Fruit fly (Drosophila melanogaster) whole organism, prepupa: ENCODE results near the gene CG15894.

Experiments used
- Blimp-1 ChIP-seq: fragments of 200-800 bp; sonication (Bioruptor generic); optimal IDR thresholded peaks from 3 replicates; lab custom pipeline; 2017; ENCODE audit warnings: missing biosample characterization, missing genetic modification characterization, mild to moderate bottlenecking, moderate library complexity, missing genetic modification reagents
- CG10631 ChIP-seq: fragments of 200-800 bp; sonication (Bioruptor generic); optimal IDR thresholded peaks from 2 replicates; lab custom pipeline; 2016; ENCODE audit warnings: missing biosample characterization, missing genetic modification characterization
- CG11294 ChIP-seq: fragments of 200-800 bp; sonication (Bioruptor generic); IDR thresholded peaks from 2 replicates; pipeline ENCODE4 v1.3.6; 2022; ENCODE audit warnings: missing biosample characterization, missing genetic modification characterization
- CG11762 ChIP-seq: fragments of 200-800 bp; sonication (Bioruptor generic); optimal IDR thresholded peaks from 3 replicates; lab custom pipeline; 2016; ENCODE audit warnings: missing biosample characterization, missing genetic modification characterization; ENCODE audit not compliant: insufficient read depth
- CG15336 ChIP-seq: fragments of 200-800 bp; sonication (Bioruptor generic); IDR thresholded peaks from 2 replicates; pipeline ENCODE4 v1.3.6; 2022; ENCODE audit warnings: missing biosample characterization, missing genetic modification characterization
- CG1621 ChIP-seq: fragments of 200-800 bp; sonication (Bioruptor generic); optimal IDR thresholded peaks from 3 replicates; lab custom pipeline; 2018; ENCODE audit warnings: missing biosample characterization, mild to moderate bottlenecking, missing genetic modification characterization
- CG16779 ChIP-seq: fragments of 200-800 bp; sonication (Bioruptor generic); optimal IDR thresholded peaks from 3 replicates; lab custom pipeline; 2017; ENCODE audit warnings: missing biosample characterization, mild to moderate bottlenecking, missing genetic modification characterization
- CG3032 ChIP-seq: fragments of 200-800 bp; optimal IDR thresholded peaks from 2 replicates; lab custom pipeline; 2019; ENCODE audit warnings: missing biosample characterization, mild to moderate bottlenecking, missing genetic modification characterization, moderate library complexity
- CG31627 ChIP-seq: fragments of 200-800 bp; sonication (Bioruptor generic); optimal IDR thresholded peaks from 3 replicates; lab custom pipeline; 2016; ENCODE audit warnings: missing biosample characterization, missing genetic modification characterization
- CG32006 ChIP-seq: fragments of 200-800 bp; sonication (Bioruptor generic); optimal IDR thresholded peaks from 3 replicates; lab custom pipeline; 2017; ENCODE audit warnings: missing biosample characterization, mild to moderate bottlenecking, missing genetic modification characterization
- CG34406 ChIP-seq: fragments of 200-800 bp; sonication (Bioruptor generic); optimal IDR thresholded peaks from 3 replicates; lab custom pipeline; 2016; ENCODE audit warnings: missing biosample characterization, missing genetic modification characterization
- CG3919 ChIP-seq: fragments of 200-800 bp; sonication (Bioruptor generic); optimal IDR thresholded peaks from 3 replicates; lab custom pipeline; 2016; ENCODE audit warnings: missing biosample characterization, missing genetic modification characterization
- CG4318 ChIP-seq: fragments of 200-800 bp; sonication (Bioruptor generic); optimal IDR thresholded peaks from 3 replicates; lab custom pipeline; 2017; ENCODE audit warnings: missing biosample characterization, mild to moderate bottlenecking, missing genetic modification characterization
- CG6276 ChIP-seq: fragments of 200-800 bp; sonication (Bioruptor generic); optimal IDR thresholded peaks from 2 replicates; lab custom pipeline; 2017; ENCODE audit warnings: missing biosample characterization, mild to moderate bottlenecking, missing genetic modification characterization
- CG6808 ChIP-seq: fragments of 200-800 bp; sonication (Bioruptor generic); optimal IDR thresholded peaks from 3 replicates; lab custom pipeline; 2017; ENCODE audit warnings: missing biosample characterization, missing genetic modification characterization, mild to moderate bottlenecking, moderate library complexity, missing genetic modification reagents
- CG8119 ChIP-seq: fragments of 200-800 bp; sonication (Bioruptor generic); IDR thresholded peaks from 3 replicates; pipeline ENCODE4 v1.3.6; 2022; ENCODE audit warnings: missing biosample characterization, missing genetic modification characterization
- CG9139 ChIP-seq: fragments of 200-800 bp; sonication (Bioruptor generic); optimal IDR thresholded peaks from 3 replicates; lab custom pipeline; 2017; ENCODE audit warnings: missing biosample characterization, mild to moderate bottlenecking, missing genetic modification characterization
- Eip75B ChIP-seq: fragments of 200-800 bp; sonication (Bioruptor generic); optimal IDR thresholded peaks from 3 replicates; lab custom pipeline; 2016; ENCODE audit warnings: missing biosample characterization, missing genetic modification characterization
- Eip78C ChIP-seq: fragments of 200-800 bp; sonication (Bioruptor generic); peaks from one replicate; lab custom pipeline; 2016; ENCODE audit warnings: missing biosample characterization, missing genetic modification characterization
- Ets21C ChIP-seq: fragments of 200-800 bp; sonication (Bioruptor generic); optimal IDR thresholded peaks from 3 replicates; lab custom pipeline; 2016; ENCODE audit warnings: missing biosample characterization, missing genetic modification characterization
- Gug ChIP-seq: fragments of 200-800 bp; sonication (Bioruptor generic); IDR thresholded peaks from 2 replicates; pipeline ENCODE4 v1.3.6; 2022; ENCODE audit warnings: missing biosample characterization, missing genetic modification characterization
- Hr39 ChIP-seq: fragments of 200-800 bp; sonication (Bioruptor generic); optimal IDR thresholded peaks from 2 replicates; lab custom pipeline; 2016; ENCODE audit warnings: missing biosample characterization, missing genetic modification characterization
- Hr4 ChIP-seq: fragments of 200-800 bp; sonication (Bioruptor generic); optimal IDR thresholded peaks from 3 replicates; lab custom pipeline; 2016; ENCODE audit warnings: missing biosample characterization, missing genetic modification characterization
- Met ChIP-seq: fragments of 200-800 bp; sonication (Bioruptor generic); optimal IDR thresholded peaks from 3 replicates; lab custom pipeline; 2016; ENCODE audit warnings: missing biosample characterization, missing genetic modification characterization
- Sox102F ChIP-seq: fragments of 200-800 bp; sonication (Bioruptor generic); optimal IDR thresholded peaks from 2 replicates; lab custom pipeline; 2016; ENCODE audit warnings: missing biosample characterization, mild to moderate bottlenecking, missing genetic modification characterization
- Sox14 ChIP-seq: fragments of 200-800 bp; sonication (Bioruptor generic); optimal IDR thresholded peaks from 3 replicates; lab custom pipeline; 2016; ENCODE audit warnings: missing biosample characterization, missing genetic modification characterization
- Sox15 ChIP-seq: fragments of 200-800 bp; sonication (Bioruptor generic); optimal IDR thresholded peaks from 3 replicates; lab custom pipeline; 2016; ENCODE audit warnings: missing biosample characterization, missing genetic modification characterization
- achi ChIP-seq: fragments of 200-800 bp; sonication (Bioruptor generic); optimal IDR thresholded peaks from 3 replicates; lab custom pipeline; 2016; ENCODE audit warnings: missing biosample characterization, missing genetic modification characterization
- acj6 ChIP-seq: fragments of 200-800 bp; sonication (Bioruptor generic); optimal IDR thresholded peaks from 3 replicates; lab custom pipeline; 2016; ENCODE audit warnings: missing biosample characterization, missing genetic modification characterization
- cyc ChIP-seq: fragments of 200-800 bp; sonication (Bioruptor generic); optimal IDR thresholded peaks from 3 replicates; lab custom pipeline; 2016; ENCODE audit warnings: missing biosample characterization, missing genetic modification characterization
- esn ChIP-seq: fragments of 200-800 bp; sonication (Bioruptor generic); optimal IDR thresholded peaks from 2 replicates; lab custom pipeline; 2016; ENCODE audit warnings: missing biosample characterization, mild to moderate bottlenecking, missing genetic modification characterization, moderate library complexity
- fd85E ChIP-seq: fragments of 200-800 bp; sonication (Bioruptor generic); optimal IDR thresholded peaks from 3 replicates; lab custom pipeline; 2016; ENCODE audit warnings: missing biosample characterization, missing genetic modification characterization
- fkh ChIP-seq: fragments of 200-800 bp; sonication (Bioruptor generic); optimal IDR thresholded peaks from 3 replicates; lab custom pipeline; 2017; ENCODE audit warnings: missing biosample characterization, mild to moderate bottlenecking, missing genetic modification characterization, moderate library complexity
- lz ChIP-seq: fragments of 200-800 bp; sonication (Bioruptor generic); optimal IDR thresholded peaks from 3 replicates; lab custom pipeline; 2016; ENCODE audit warnings: missing biosample characterization, missing genetic modification characterization
- pdm3 ChIP-seq: fragments of 200-800 bp; sonication (Bioruptor generic); optimal IDR thresholded peaks from 3 replicates; lab custom pipeline; 2016; ENCODE audit warnings: missing biosample characterization, missing genetic modification characterization
- salr ChIP-seq, 2 experiments: fragments of 200-800 bp; sonication (Bioruptor generic); optimal IDR thresholded peaks; 3 replicates each; lab custom pipeline; 2016 to 2018; ENCODE audit warnings: missing biosample characterization in 2 of 2, missing genetic modification characterization in 2 of 2, mild to moderate bottlenecking in 1 of 2
- ss ChIP-seq, 2 experiments: fragments of 200-800 bp; sonication (Bioruptor generic); optimal IDR thresholded peaks; 2 replicates in 1 of 2; 3 replicates in 1 of 2; lab custom pipeline; 2017 to 2018; ENCODE audit warnings: mild to moderate bottlenecking in 2 of 2, missing biosample characterization in 2 of 2, missing genetic modification characterization in 2 of 2, moderate library complexity in 1 of 2
- svp ChIP-seq: fragments of 200-800 bp; sonication (Bioruptor generic); peaks from one replicate; lab custom pipeline; 2016; ENCODE audit warnings: missing biosample characterization, missing genetic modification characterization
- vri ChIP-seq: fragments of 200-800 bp; sonication (Bioruptor generic); optimal IDR thresholded peaks from 3 replicates; lab custom pipeline; 2016; ENCODE audit warnings: missing biosample characterization, mild to moderate bottlenecking, missing genetic modification characterization

CG15894 gene

dm6 chrX:6343786-6344537 lies 35.0 kb downstream of the CG15894 start (continued):
- TF ChIP-seq Sox14 (GFP tag; lab: Kevin White, UChicago) (peak; percentile 91), CG11294 (peak; percentile 91), Eip78C (GFP tag; lab: Kevin White, UChicago) (peak; percentile 97), Hr4 (GFP tag; lab: Kevin White, UChicago) (peak; percentile 84), CG11762 (GFP tag; lab: Kevin White, UChicago) (peak; percentile 75), CG32006 (GFP tag; lab: Kevin White, UChicago) (peak; percentile 77), CG10631 (GFP tag; lab: Kevin White, UChicago) (peak; percentile 84), lz (peak; percentile 89), Eip75B (GFP tag; lab: Kevin White, UChicago) (peak; percentile 84), Gug (GFP tag; lab: Robert Waterston, UW) (peak; percentile 92), salr (GFP tag; optimal IDR thresholded peaks at IDR 0.05; lab: Kevin White, UChicago) (peak; percentile 39 to 44), CG16779 (tag; lab: Kevin White, UChicago) (peak; percentile 23), CG6808 (GFP tag; lab: Kevin White, UChicago) (peak; percentile 33), CG8119 (GFP tag; lab: Robert Waterston, UW) (peak; percentile 94), CG3919 (peak; percentile 87)

DNA sequence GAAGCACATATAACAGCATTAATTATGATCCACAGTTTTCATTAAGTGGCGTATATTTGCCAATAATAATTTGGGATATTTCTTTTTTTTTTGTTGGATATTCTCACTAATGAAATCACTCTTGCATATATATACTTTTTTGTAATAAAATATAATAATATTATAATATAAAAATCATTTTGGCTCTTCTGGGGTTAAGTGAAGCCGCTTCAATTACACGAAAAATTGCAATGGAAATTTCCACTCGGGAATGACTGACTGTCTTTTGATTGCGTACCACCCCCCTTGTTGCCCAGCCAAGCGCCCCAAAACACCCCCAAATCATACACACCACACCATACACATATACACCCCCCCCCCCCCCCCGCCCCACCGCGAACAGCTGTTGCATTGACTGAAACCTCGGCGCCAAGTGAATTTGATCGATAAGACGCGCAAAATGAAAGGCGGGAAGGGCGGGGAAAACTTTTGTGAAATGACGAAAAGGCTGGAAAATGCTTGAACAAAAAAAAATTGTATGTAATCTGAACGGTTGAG lies 35.6 kb downstream of the CG15894 start:
- TF ChIP-seq Sox102F (GFP tag; lab: Kevin White, UChicago) = no peak
- TF ChIP-seq CG15336 = peak; percentile 22; the same call in 1 of the 2 replicates
- peak; percentile 3 for TF ChIP-seq CG34406 (GFP tag; lab: Kevin White, UChicago)

- no peak for TF ChIP-seq CG11294
- no peak for TF ChIP-seq CG11762 (GFP tag; lab: Kevin White, UChicago)
- TF ChIP-seq Eip75B (GFP tag; lab: Kevin White, UChicago) = no peak
- no peak for TF ChIP-seq CG4318 (GFP tag; lab: Kevin White, UChicago)
- TF ChIP-seq CG3919 = no peak
- no peak for TF ChIP-seq Sox102F (GFP tag; lab: Kevin White, UChicago)
- TF ChIP-seq Blimp-1 (GFP tag; lab: Kevin White, UChicago) = no peak
These were observed 37.1 kb downstream of the CG15894 start for dm6 chrX:6346153-6346552.

- no peak for TF ChIP-seq fd85E (GFP tag; lab: Kevin White, UChicago)
- TF ChIP-seq Met (GFP tag; lab: Kevin White, UChicago) = peak; percentile 14
- TF ChIP-seq CG8119 (GFP tag; lab: Robert Waterston, UW) = no peak
- no peak for TF ChIP-seq Ets21C (GFP tag; lab: Kevin White, UChicago)
- no peak for TF ChIP-seq CG16779 (tag; lab: Kevin White, UChicago)
- TF ChIP-seq Sox15 = no peak
- TF ChIP-seq salr (GFP tag; optimal IDR thresholded peaks at IDR 0.05; lab: Kevin White, UChicago) = no peak
- peak; percentile 41 for TF ChIP-seq CG3919
- peak; percentile 39 for TF ChIP-seq CG31627
- peak; percentile 76 for TF ChIP-seq svp (GFP tag; lab: Kevin White, UChicago)
- peak; percentile 13 for TF ChIP-seq vri
- no peak for TF ChIP-seq CG32006 (GFP tag; lab: Kevin White, UChicago)
- peak; percentile 14 for TF ChIP-seq lz
- TF ChIP-seq achi = peak; percentile 13
- no peak for TF ChIP-seq Sox102F (GFP tag; lab: Kevin White, UChicago)
- TF ChIP-seq esn (GFP tag; lab: Kevin White, UChicago) = peak; percentile 46
- peak; percentile 46 for TF ChIP-seq fkh (GFP tag; lab: Kevin White, UChicago)
- TF ChIP-seq Hr39 (GFP tag; lab: Kevin White, UChicago) = peak; percentile 41
- TF ChIP-seq CG1621 (tag; lab: Kevin White, UChicago) = no peak
- peak; percentile 72 for TF ChIP-seq Eip78C (GFP tag; lab: Kevin White, UChicago)
- TF ChIP-seq ss (GFP tag; optimal IDR thresholded peaks at IDR 0.05; lab: Kevin White, UChicago) = peak; percentile 2 to 37
- no peak for TF ChIP-seq CG3032
- peak; percentile 7 for TF ChIP-seq acj6 (GFP tag; lab: Kevin White, UChicago)
- peak; percentile 32 for TF ChIP-seq CG6808 (GFP tag; lab: Kevin White, UChicago)
- peak; percentile 36 for TF ChIP-seq cyc (GFP tag; lab: Kevin White, UChicago)
- TF ChIP-seq pdm3 (GFP tag; lab: Kevin White, UChicago) = peak; percentile 25
- no peak for TF ChIP-seq CG6276 (GFP tag; lab: Kevin White, UChicago)
- peak; percentile 12 for TF ChIP-seq CG9139 (GFP tag; lab: Kevin White, UChicago)
These were observed 37.9 kb downstream of the CG15894 start, which contains the start of gene CG3847 for dm6 chrX:6346926-6347367. Gene CG3847 (plus strand): TSS chrX:6347103.
